Fruit fly (Drosophila melanogaster): ENCODE results near the gene CG43658.

- TF ChIP-seq CG8478 (optimal IDR thresholded peaks at IDR 0.05): no peak
- TF ChIP-seq CTCF (optimal IDR thresholded peaks at IDR 0.05): no peak
These were observed 137.6 kb downstream of the CG43658 start, which contains the start of gene ENGase for dm6 chrX:17423310-17423945.

All from S2 (cell line).